Worm (Caenorhabditis elegans): Measurements from ENCODE around the gene F59F5.7.

Gene F59F5.7

ce11 chrX:10534625-10535244, 24.6 kb upstream of the F59F5.7 start:
- TF ChIP-seq nhr-12 (tag; optimal IDR thresholded peaks at IDR 0.05) (no peak), lsy-2 (tag; optimal IDR thresholded peaks at IDR 0.05) (no peak), egl-27 (tag; optimal IDR thresholded peaks at IDR 0.05) (no peak), unc-62 (GFP tag; optimal IDR thresholded peaks at IDR 0.05) (no peak)

- TF ChIP-seq crh-2 (tag; optimal IDR thresholded peaks at IDR 0.05) (no peak), ztf-11 (tag; optimal IDR thresholded peaks at IDR 0.05) (no peak), lsy-2 (tag; optimal IDR thresholded peaks at IDR 0.05) (no peak), skn-1 (tag; optimal IDR thresholded peaks at IDR 0.05) (no peak), mdl-1 (tag; optimal IDR thresholded peaks at IDR 0.05) (no peak), nhr-6 (tag; optimal IDR thresholded peaks at IDR 0.05) (no peak), ztf-1 (GFP tag; conservative IDR thresholded peaks at IDR 0.05) (no peak), dmd-4 (tag; optimal IDR thresholded peaks at IDR 0.05) (no peak), mbf-1 (tag; optimal IDR thresholded peaks at IDR 0.05) (no peak)
These were observed 17.5 kb upstream of the F59F5.7 start for ce11 chrX:10541789-10542188.

- TF ChIP-seq ama-1 (optimal IDR thresholded peaks at IDR 0.05), result no peak
- peak; percentile 24 for TF ChIP-seq fos-1 (tag; optimal IDR thresholded peaks at IDR 0.05)
These were observed 16.8 kb upstream of the F59F5.7 start, which contains the start of the genes F59F5.3 and F59F5.4 for ce11 chrX:10542313-10543048. Gene F59F5.3 (minus strand): TSS chrX:10542413. Gene F59F5.4 (plus strand): TSS chrX:10542998.

ce11 chrX:10545716-10546115, 13.6 kb upstream of the F59F5.7 start, which contains the start of gene F59F5.5:
Gene F59F5.5 (plus strand): TSS chrX:10546016.
- TF ChIP-seq egl-27 (tag; optimal IDR thresholded peaks at IDR 0.05) (no peak), nhr-23 (tag; optimal IDR thresholded peaks at IDR 0.05) (no peak), nhr-11 (tag; optimal IDR thresholded peaks at IDR 0.05) (no peak), mdl-1 (tag; optimal IDR thresholded peaks at IDR 0.05) (no peak)

- TF ChIP-seq nhr-6 (tag; optimal IDR thresholded peaks at IDR 0.05) (no peak), nhr-10 (tag; optimal IDR thresholded peaks at IDR 0.05) (no peak), nhr-12 (tag; optimal IDR thresholded peaks at IDR 0.05) (no peak), mdl-1 (tag; optimal IDR thresholded peaks at IDR 0.05) (no peak), crh-2 (tag; optimal IDR thresholded peaks at IDR 0.05) (no peak), Y55F3AM.14 (GFP tag; optimal IDR thresholded peaks at IDR 0.05) (no peak), ZK546.5 (tag; optimal IDR thresholded peaks at IDR 0.05) (no peak), egl-27 (tag; optimal IDR thresholded peaks at IDR 0.05) (no peak), skn-1 (tag; optimal IDR thresholded peaks at IDR 0.05) (no peak), ceh-16 (tag; optimal IDR thresholded peaks at IDR 0.05) (no peak), zag-1 (tag; optimal IDR thresholded peaks at IDR 0.05) (no peak), peb-1 (tag; optimal IDR thresholded peaks at IDR 0.05) (no peak), nhr-11 (tag; optimal IDR thresholded peaks at IDR 0.05) (no peak), snpc-4 (tag; optimal IDR thresholded peaks at IDR 0.05) (no peak)
These were observed 6.3 kb upstream of the F59F5.7 start for ce11 chrX:10553048-10553447.

ce11 chrX:10555189-10555964, 3.9 kb upstream of the F59F5.7 start, which contains the start of gene syd-2:
Gene syd-2 (minus strand): TSS chrX:10555239.
- TF ChIP-seq lin-13 (GFP tag; optimal IDR thresholded peaks at IDR 0.05), result peak; percentile 55
- TF ChIP-seq dmd-4 (tag; optimal IDR thresholded peaks at IDR 0.05), result no peak
- no peak for TF ChIP-seq mbf-1 (tag; optimal IDR thresholded peaks at IDR 0.05)
- TF ChIP-seq nhr-21 (tag; optimal IDR thresholded peaks at IDR 0.05), result peak; percentile 46
- no peak for TF ChIP-seq unc-62 (GFP tag; optimal IDR thresholded peaks at IDR 0.05)
- TF ChIP-seq F13H6.1 (tag; optimal IDR thresholded peaks at IDR 0.05), result peak; percentile 96
- peak; percentile 67 for TF ChIP-seq lin-11 (tag; optimal IDR thresholded peaks at IDR 0.05)
- no peak for TF ChIP-seq nhr-237 (tag; optimal IDR thresholded peaks at IDR 0.05)
- TF ChIP-seq ama-1 (optimal IDR thresholded peaks at IDR 0.05), result no peak
- TF ChIP-seq egl-27 (tag; optimal IDR thresholded peaks at IDR 0.05), result peak; percentile 65
- TF ChIP-seq fos-1 (tag; optimal IDR thresholded peaks at IDR 0.05), result peak; percentile 65
- TF ChIP-seq C34F6.9 (tag; optimal IDR thresholded peaks at IDR 0.05), result peak; percentile 80
- peak; percentile 93 for TF ChIP-seq nhr-129 (tag; optimal IDR thresholded peaks at IDR 0.05)
- TF ChIP-seq Y55F3AM.14 (GFP tag; optimal IDR thresholded peaks at IDR 0.05), result peak; percentile 76
- TF ChIP-seq aly-2 (tag; optimal IDR thresholded peaks at IDR 0.05), result no peak
- no peak for TF ChIP-seq elt-1 (tag; optimal IDR thresholded peaks at IDR 0.05)
- TF ChIP-seq ztf-1 (GFP tag; conservative IDR thresholded peaks at IDR 0.05), result no peak
- peak; percentile 22 for TF ChIP-seq blmp-1 (tag; optimal IDR thresholded peaks at IDR 0.05; ENCODE audit: insufficient read depth)
- TF ChIP-seq nhr-23 (tag; optimal IDR thresholded peaks at IDR 0.05), result no peak
- TF ChIP-seq ceh-82 (tag; optimal IDR thresholded peaks at IDR 0.05), result peak; percentile 8
- TF ChIP-seq lsy-2 (tag; optimal IDR thresholded peaks at IDR 0.05), result peak; percentile 56 to 69
- TF ChIP-seq sem-4 (tag; optimal IDR thresholded peaks at IDR 0.05), result peak; percentile 89
- no peak for TF ChIP-seq elt-3 (tag; optimal IDR thresholded peaks at IDR 0.05)
- TF ChIP-seq nhr-11 (tag; optimal IDR thresholded peaks at IDR 0.05), result peak; percentile 51
- TF ChIP-seq nhr-25 (tag; optimal IDR thresholded peaks at IDR 0.05), result no peak
- TF ChIP-seq crh-2 (tag; optimal IDR thresholded peaks at IDR 0.05), result peak; percentile 74
- TF ChIP-seq sma-3 (GFP tag; optimal IDR thresholded peaks at IDR 0.05), result peak; percentile 33

Measured in whole organism, L2 larva.